Worm (Caenorhabditis elegans) whole organism, mixed stage, embryonic: ENCODE data around the gene W02H3.1.

Experiments used
- M03D4.4 ChIP-seq: sonication (generic microtip); optimal IDR thresholded peaks from 2 replicates; lab custom pipeline; 2017; ENCODE audit warnings: mild to moderate bottlenecking, missing genetic modification characterization, missing compliant biosample characterization
- bed-3 ChIP-seq: fragments of 200-800 bp; sonication (Bioruptor generic); optimal IDR thresholded peaks from 3 replicates; lab custom pipeline; 2018; ENCODE audit warnings: mild to moderate bottlenecking, missing genetic modification characterization, moderate library complexity, missing compliant biosample characterization
- blmp-1 ChIP-seq: fragments of 150-350 bp; optimal IDR thresholded peaks from 2 replicates; lab custom pipeline; 2014; ENCODE audit warnings: missing biosample characterization, missing genetic modification characterization
- ceh-39 ChIP-seq: fragments of 150-350 bp; optimal IDR thresholded peaks from 2 replicates; lab custom pipeline; 2014; ENCODE audit warnings: missing biosample characterization, missing genetic modification characterization
- ceh-43 ChIP-seq: fragments of 200-800 bp; sonication (Bioruptor generic); optimal IDR thresholded peaks from 2 replicates; lab custom pipeline; 2018; ENCODE audit warnings: mild to moderate bottlenecking, missing genetic modification characterization, moderate library complexity, missing compliant biosample characterization
- ceh-83 ChIP-seq: fragments of 200-800 bp; sonication (Bioruptor generic); optimal IDR thresholded peaks from 2 replicates; lab custom pipeline; 2018; ENCODE audit warnings: mild to moderate bottlenecking, missing genetic modification characterization, missing compliant biosample characterization
- ces-1 ChIP-seq: fragments of 150-350 bp; optimal IDR thresholded peaks from 2 replicates; lab custom pipeline; 2014; ENCODE audit warnings: missing biosample characterization, missing genetic modification reagents, missing genetic modification characterization
- drap-1 ChIP-seq: fragments of 200-800 bp; sonication (Bioruptor generic); optimal IDR thresholded peaks from 3 replicates; lab custom pipeline; 2018; ENCODE audit warnings: mild to moderate bottlenecking, missing genetic modification characterization, missing compliant biosample characterization
- elt-1 ChIP-seq: sonication (generic microtip); optimal IDR thresholded peaks from 2 replicates; lab custom pipeline; 2017; ENCODE audit warnings: missing genetic modification characterization, mild to moderate bottlenecking, missing compliant biosample characterization, antibody characterized with exemption, moderate library complexity, borderline replicate concordance; ENCODE audit not compliant: insufficient read depth
- elt-3 ChIP-seq: fragments of 150-350 bp; optimal IDR thresholded peaks from 2 replicates; lab custom pipeline; 2014; ENCODE audit warnings: missing biosample characterization, missing genetic modification characterization
- flh-1 ChIP-seq: fragments of 200-800 bp; sonication (Bioruptor generic); optimal IDR thresholded peaks from 2 replicates; lab custom pipeline; 2018; ENCODE audit warnings: mild to moderate bottlenecking, missing genetic modification characterization, moderate library complexity, missing compliant biosample characterization
- ham-2 ChIP-seq: fragments of 200-800 bp; sonication (Bioruptor generic); optimal IDR thresholded peaks from 2 replicates; lab custom pipeline; 2018; ENCODE audit warnings: mild to moderate bottlenecking, missing genetic modification characterization, missing compliant biosample characterization
- hlh-1 ChIP-seq: fragments of 150-350 bp; optimal IDR thresholded peaks from 2 replicates; lab custom pipeline; 2014; ENCODE audit warnings: missing biosample characterization, missing genetic modification reagents, missing genetic modification characterization
- lin-13 ChIP-seq: fragments of 150-350 bp; optimal IDR thresholded peaks from 2 replicates; lab custom pipeline; 2014; ENCODE audit warnings: missing biosample characterization, missing genetic modification characterization
- lin-32 ChIP-seq: fragments of 200-800 bp; sonication (Bioruptor generic); optimal IDR thresholded peaks from 2 replicates; lab custom pipeline; 2018; ENCODE audit warnings: mild to moderate bottlenecking, missing genetic modification characterization, missing compliant biosample characterization
- lsy-2 ChIP-seq: fragments of 150-350 bp; optimal IDR thresholded peaks from 2 replicates; lab custom pipeline; 2014; ENCODE audit warnings: missing biosample characterization, missing genetic modification characterization
- mab-5 ChIP-seq: fragments of 150-350 bp; optimal IDR thresholded peaks from 2 replicates; lab custom pipeline; 2014; ENCODE audit warnings: missing biosample characterization, missing genetic modification characterization
- mls-2 ChIP-seq: sonication (generic microtip); optimal IDR thresholded peaks from 2 replicates; lab custom pipeline; 2016; ENCODE audit warnings: mild to moderate bottlenecking, missing genetic modification characterization, moderate library complexity, missing compliant biosample characterization
- nhr-12 ChIP-seq: fragments of 150-350 bp; optimal IDR thresholded peaks from 2 replicates; lab custom pipeline; 2014; ENCODE audit warnings: missing biosample characterization, missing genetic modification characterization
- nhr-2 ChIP-seq: fragments of 150-350 bp; optimal IDR thresholded peaks from 2 replicates; lab custom pipeline; 2014; ENCODE audit warnings: missing biosample characterization, missing genetic modification characterization
- nhr-237 ChIP-seq: fragments of 150-350 bp; optimal IDR thresholded peaks from 2 replicates; lab custom pipeline; 2014; ENCODE audit warnings: missing biosample characterization, missing genetic modification characterization
- nhr-28 ChIP-seq: fragments of 150-350 bp; optimal IDR thresholded peaks from 2 replicates; lab custom pipeline; 2014; ENCODE audit warnings: missing biosample characterization, missing genetic modification characterization
- nhr-76 ChIP-seq: sonication (generic microtip); optimal IDR thresholded peaks from 2 replicates; lab custom pipeline; 2017; ENCODE audit warnings: missing biosample characterization, missing genetic modification characterization
- pha-4 ChIP-seq: fragments of 150-350 bp; optimal IDR thresholded peaks from 2 replicates; lab custom pipeline; 2018; ENCODE audit warnings: missing biosample characterization, missing genetic modification reagents, missing genetic modification characterization
- sem-2 ChIP-seq: fragments of 200-800 bp; sonication (Bioruptor generic); optimal IDR thresholded peaks from 2 replicates; lab custom pipeline; 2018; ENCODE audit warnings: mild to moderate bottlenecking, missing genetic modification characterization, missing compliant biosample characterization
- snpc-4 ChIP-seq: fragments of 150-350 bp; optimal IDR thresholded peaks from 2 replicates; lab custom pipeline; 2014; ENCODE audit warnings: missing biosample characterization, missing genetic modification characterization
- sptf-1 ChIP-seq: sonication (generic microtip); optimal IDR thresholded peaks from 2 replicates; lab custom pipeline; 2017; ENCODE audit warnings: mild to moderate bottlenecking, missing genetic modification characterization, moderate library complexity, missing compliant biosample characterization
- unc-120 ChIP-seq: sonication (generic microtip); optimal IDR thresholded peaks from 2 replicates; lab custom pipeline; 2017; ENCODE audit warnings: missing genetic modification characterization, missing compliant biosample characterization; ENCODE audit not compliant: poor library complexity, severe bottlenecking
- zip-8 ChIP-seq: fragments of 150-350 bp; optimal IDR thresholded peaks from 2 replicates; lab custom pipeline; 2014; ENCODE audit warnings: missing biosample characterization, missing genetic modification characterization
- ztf-11 ChIP-seq: fragments of 150-350 bp; optimal IDR thresholded peaks from 2 replicates; lab custom pipeline; 2014; ENCODE audit warnings: missing biosample characterization, missing genetic modification characterization

Gene W02H3.1

DNA sequence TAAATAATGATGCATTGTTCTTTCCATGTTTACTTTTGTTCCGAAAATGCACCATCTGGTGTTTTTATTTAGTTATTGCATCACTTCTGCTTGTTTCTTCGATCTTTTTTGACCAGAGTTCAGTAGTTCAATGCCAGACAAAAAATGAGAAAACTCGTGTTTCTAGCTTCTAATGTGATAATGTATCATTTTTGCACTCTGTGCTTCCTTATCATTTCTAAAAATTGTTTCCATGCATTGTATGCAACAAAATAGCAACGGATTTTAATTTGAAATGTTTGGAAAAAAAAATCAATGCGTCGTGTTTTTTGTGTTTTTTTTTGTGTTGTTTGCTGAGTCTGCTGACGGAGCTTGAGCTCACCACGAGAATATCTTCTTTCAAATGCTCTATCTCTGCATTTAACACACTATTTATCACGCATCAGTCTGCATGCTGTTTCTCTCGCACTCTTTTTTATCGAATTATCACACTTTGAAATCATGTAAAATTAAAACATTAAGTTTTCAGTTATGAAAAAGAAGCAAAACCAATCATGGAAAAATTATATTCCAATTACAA lies 25.0 kb downstream of the W02H3.1 start, which contains the start of gene sulp-7:
Gene sulp-7, plus strand, starts transcription at position 509 of the 559 bp plus-strand sequence.
- TF ChIP-seq nhr-12 (tag; lab: Kevin White, UChicago) (no peak), nhr-28 (tag; lab: Kevin White, UChicago) (no peak), lin-32 (no peak), lsy-2 (no peak), flh-1 (GFP tag; lab: Kevin White, UChicago) (no peak), ztf-11 (tag; lab: Kevin White, UChicago) (no peak), elt-1 (tag; lab: Kevin White, UChicago) (no peak), bed-3 (GFP tag; lab: Kevin White, UChicago) (no peak), ceh-43 (GFP tag; lab: Kevin White, UChicago) (no peak), lin-13 (tag; lab: Kevin White, UChicago) (no peak), snpc-4 (tag; lab: Kevin White, UChicago) (no peak), mab-5 (tag; lab: Kevin White, UChicago) (no peak)

ce11 chrX:11079667-11080066 lies 25.6 kb downstream of the W02H3.1 start, which contains the start of gene W04G3.13:
Gene W04G3.13, minus strand, starts transcription at chrX:11079767.
- TF ChIP-seq nhr-2 (tag; lab: Kevin White, UChicago): no peak
- TF ChIP-seq ztf-11 (tag; lab: Kevin White, UChicago): no peak
- no peak for TF ChIP-seq hlh-1 (tag; lab: Kevin White, UChicago)
- TF ChIP-seq mab-5 (tag; lab: Kevin White, UChicago): no peak
- no peak for TF ChIP-seq sem-2
- no peak for TF ChIP-seq drap-1 (GFP tag; lab: Kevin White, UChicago)
- TF ChIP-seq nhr-28 (tag; lab: Kevin White, UChicago): no peak

- TF ChIP-seq hlh-1 (tag; lab: Kevin White, UChicago) (no peak), flh-1 (GFP tag; lab: Kevin White, UChicago) (no peak), zip-8 (no peak), snpc-4 (tag; lab: Kevin White, UChicago) (no peak), ham-2 (GFP tag; lab: Kevin White, UChicago) (no peak), sptf-1 (tag; lab: Kevin White, UChicago) (no peak), blmp-1 (tag; lab: Kevin White, UChicago) (no peak), sem-2 (no peak), pha-4 (tag; lab: Kevin White, UChicago) (no peak), mab-5 (tag; lab: Kevin White, UChicago) (no peak), nhr-2 (tag; lab: Kevin White, UChicago) (no peak), nhr-237 (tag; lab: Kevin White, UChicago) (no peak), M03D4.4 (tag; lab: Kevin White, UChicago) (no peak), drap-1 (GFP tag; lab: Kevin White, UChicago) (no peak), lsy-2 (no peak), ceh-83 (GFP tag; lab: Kevin White, UChicago) (no peak), ces-1 (GFP tag; lab: Kevin White, UChicago) (no peak)
Observed at ce11 chrX:11078150-11078549, 27.1 kb downstream of the W02H3.1 start, which contains the start of gene W04G3.10. Gene W04G3.10, minus strand, starts transcription at chrX:11078250.

DNA sequence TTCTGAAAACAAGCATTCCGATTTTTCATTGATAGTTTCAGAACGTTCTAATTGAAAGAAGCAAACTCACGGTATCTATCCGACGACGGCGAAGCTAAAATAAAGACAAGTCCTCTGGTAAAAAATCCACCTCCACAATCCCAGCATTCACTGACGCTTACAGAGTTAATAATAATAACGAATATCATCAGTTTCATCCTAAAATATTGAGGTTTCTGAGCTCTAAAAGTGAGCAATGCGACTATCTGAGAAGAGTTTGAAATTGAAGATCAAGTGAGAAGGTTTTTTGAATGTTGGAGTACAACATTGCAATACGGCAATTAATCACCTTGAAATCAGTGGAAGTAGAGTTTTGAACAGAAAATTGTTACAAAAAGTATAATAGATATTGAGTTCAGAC lies 28.8 kb downstream of the W02H3.1 start, which contains the start of gene W04G3.12:
Gene W04G3.12, minus strand, starts transcription at position 311 of the 400 bp plus-strand sequence.
- TF ChIP-seq blmp-1 (tag; lab: Kevin White, UChicago): no peak
- no peak for TF ChIP-seq zip-8
- no peak for TF ChIP-seq nhr-237 (tag; lab: Kevin White, UChicago)
- no peak for TF ChIP-seq ceh-39 (tag; lab: Kevin White, UChicago)
- TF ChIP-seq bed-3 (GFP tag; lab: Kevin White, UChicago): no peak
- no peak for TF ChIP-seq sptf-1 (tag; lab: Kevin White, UChicago)
- TF ChIP-seq elt-3 (tag; lab: Kevin White, UChicago): no peak
- TF ChIP-seq ham-2 (GFP tag; lab: Kevin White, UChicago): no peak
- TF ChIP-seq unc-120: no peak
- no peak for TF ChIP-seq nhr-76 (tag; lab: Kevin White, UChicago)
- no peak for TF ChIP-seq ceh-83 (GFP tag; lab: Kevin White, UChicago)
- TF ChIP-seq mls-2 (tag; lab: Kevin White, UChicago): no peak
- no peak for TF ChIP-seq hlh-1 (tag; lab: Kevin White, UChicago)
- no peak for TF ChIP-seq lsy-2
- no peak for TF ChIP-seq nhr-28 (tag; lab: Kevin White, UChicago)

ce11 chrX:11073358-11073757 lies 31.9 kb downstream of the W02H3.1 start, which contains the start of gene W04G3.5:
Gene W04G3.5, plus strand, starts transcription at chrX:11073658.
- no peak for TF ChIP-seq nhr-12 (tag; lab: Kevin White, UChicago)
- no peak for TF ChIP-seq elt-3 (tag; lab: Kevin White, UChicago)
- no peak for TF ChIP-seq lin-13 (tag; lab: Kevin White, UChicago)
- TF ChIP-seq ztf-11 (tag; lab: Kevin White, UChicago): no peak
- TF ChIP-seq flh-1 (GFP tag; lab: Kevin White, UChicago): no peak
- no peak for TF ChIP-seq ham-2 (GFP tag; lab: Kevin White, UChicago)
- no peak for TF ChIP-seq mls-2 (tag; lab: Kevin White, UChicago)
- no peak for TF ChIP-seq nhr-28 (tag; lab: Kevin White, UChicago)
- TF ChIP-seq hlh-1 (tag; lab: Kevin White, UChicago): no peak
